Worm (Caenorhabditis elegans) whole organism, L1 larva: Measurements from ENCODE around the gene rnp-5.
A peak's percentile ranks its signal among the peaks of the same experiment; 100 is the strongest.

Source experiments
- C16A3.4 ChIP-seq: fragments of 150-350 bp; optimal IDR thresholded peaks from 2 replicates; lab custom pipeline; 2014; ENCODE audit warnings: missing biosample characterization, missing genetic modification characterization
- C34B4.2 ChIP-seq: sonication (generic microtip); optimal IDR thresholded peaks from 2 replicates; lab custom pipeline; 2017; ENCODE audit warnings: mild to moderate bottlenecking, missing genetic modification characterization, missing compliant biosample characterization
- aha-1 ChIP-seq: fragments of 150-350 bp; optimal IDR thresholded peaks from 2 replicates; lab custom pipeline; 2014; ENCODE audit warnings: missing biosample characterization, missing genetic modification characterization
- alr-1 ChIP-seq: fragments of 200-800 bp; sonication (Bioruptor generic); optimal IDR thresholded peaks from 2 replicates; lab custom pipeline; 2018; ENCODE audit warnings: borderline replicate concordance, mild to moderate bottlenecking, missing genetic modification characterization, missing compliant biosample characterization
- blmp-1 ChIP-seq: fragments of 150-350 bp; optimal IDR thresholded peaks from 2 replicates; lab custom pipeline; 2014; ENCODE audit warnings: missing biosample characterization, missing genetic modification characterization
- ceh-82 ChIP-seq, 3 experiments: fragments of 150-350 bp in 1 of 3; sonication (generic microtip) in 2 of 3; optimal IDR thresholded peaks; 2 replicates each; lab custom pipeline; 2014 to 2017; ENCODE audit warnings: missing biosample characterization in 3 of 3, missing genetic modification characterization in 3 of 3
- ceh-88 ChIP-seq: fragments of 200-800 bp; sonication (Bioruptor generic); IDR thresholded peaks from 2 replicates; pipeline ENCODE4 v1.3.6; 2022; ENCODE audit warnings: missing genetic modification characterization, missing compliant biosample characterization
- dpl-1 ChIP-seq, 3 experiments: fragments of 150-350 bp in 2 of 3; sonication (generic microtip) in 1 of 3; optimal IDR thresholded peaks; 2 replicates each; lab custom pipeline; 2014 to 2017; ENCODE audit warnings: missing biosample characterization in 3 of 3, missing genetic modification characterization in 3 of 3, missing genetic modification reagents in 3 of 3
- dsc-1 ChIP-seq: sonication (generic microtip); optimal IDR thresholded peaks from 2 replicates; lab custom pipeline; 2016; ENCODE audit warnings: mild to moderate bottlenecking, missing genetic modification characterization, missing compliant biosample characterization
- efl-1 ChIP-seq, 4 experiments: fragments of 150-350 bp; optimal IDR thresholded peaks in 3 of 4; peaks in 1 of 4; 1 replicate in 1 of 4; 2 replicates in 3 of 4; lab custom pipeline; 2014; ENCODE audit warnings: missing biosample characterization in 2 of 4, missing genetic modification characterization in 2 of 4, missing genetic modification reagents in 2 of 4
- efl-3 ChIP-seq: fragments of 200-800 bp; sonication (Bioruptor generic); optimal IDR thresholded peaks from 2 replicates; lab custom pipeline; 2018; ENCODE audit warnings: mild to moderate bottlenecking, missing genetic modification characterization, missing compliant biosample characterization
- elt-3 ChIP-seq, 6 experiments: fragments of 150-350 bp in 1 of 6; sonication (generic microtip); optimal IDR thresholded peaks; 2 replicates each; lab custom pipeline; 2017 to 2018; ENCODE audit warnings: missing biosample characterization in 6 of 6, missing genetic modification characterization in 6 of 6, inconsistent platforms in 1 of 6
- ets-5 ChIP-seq: fragments of 200-800 bp; sonication (Bioruptor generic); IDR thresholded peaks from 2 replicates; pipeline ENCODE4 v1.3.6; 2022; ENCODE audit warnings: missing genetic modification characterization, missing compliant biosample characterization
- fkh-10 ChIP-seq: sonication (generic microtip); optimal IDR thresholded peaks from 2 replicates; lab custom pipeline; 2017; ENCODE audit warnings: missing biosample characterization, missing genetic modification reagents, missing genetic modification characterization
- fkh-8 ChIP-seq: sonication (generic microtip); optimal IDR thresholded peaks from 2 replicates; lab custom pipeline; 2016; ENCODE audit warnings: mild to moderate bottlenecking, missing genetic modification characterization, missing compliant biosample characterization
- grh-1 ChIP-seq: fragments of 200-800 bp; sonication (Bioruptor generic); IDR thresholded peaks from 2 replicates; pipeline ENCODE4 v1.3.6; 2022; ENCODE audit warnings: missing genetic modification reagents, missing genetic modification characterization, missing compliant biosample characterization
- irx-1 ChIP-seq: sonication (generic microtip); optimal IDR thresholded peaks from 2 replicates; lab custom pipeline; 2016; ENCODE audit warnings: missing genetic modification characterization, missing compliant biosample characterization
- jun-1 ChIP-seq: fragments of 150-350 bp; optimal IDR thresholded peaks from 2 replicates; lab custom pipeline; 2014; ENCODE audit warnings: missing biosample characterization, missing genetic modification reagents, missing genetic modification characterization
- lin-14 ChIP-seq: fragments of 200-800 bp; sonication (Bioruptor generic); optimal IDR thresholded peaks from 2 replicates; lab custom pipeline; 2018; ENCODE audit warnings: mild to moderate bottlenecking, missing genetic modification characterization, moderate library complexity, missing compliant biosample characterization
- lin-15B ChIP-seq: fragments of 150-350 bp; sonication (generic microtip); optimal IDR thresholded peaks from 3 replicates; lab custom pipeline; 2014; ENCODE audit warnings: missing biosample characterization, missing genetic modification characterization
- lin-35 ChIP-seq, 2 experiments: fragments of 150-350 bp; optimal IDR thresholded peaks; 2 replicates each; lab custom pipeline; 2014; ENCODE audit warnings: missing biosample characterization in 2 of 2, missing genetic modification characterization in 2 of 2, missing genetic modification reagents in 2 of 2
- lir-3 ChIP-seq: sonication (generic microtip); optimal IDR thresholded peaks from 2 replicates; lab custom pipeline; 2016; ENCODE audit warnings: mild to moderate bottlenecking, missing genetic modification characterization, moderate library complexity, missing compliant biosample characterization; ENCODE audit not compliant: poor library complexity
- lsy-2 ChIP-seq, 2 experiments: fragments of 150-350 bp; optimal IDR thresholded peaks; 2 replicates each; lab custom pipeline; 2014; ENCODE audit warnings: missing biosample characterization in 2 of 2, missing genetic modification characterization in 2 of 2
- mdl-1 ChIP-seq, 2 experiments: fragments of 150-350 bp; optimal IDR thresholded peaks; 2 replicates each; lab custom pipeline; 2014 to 2017; ENCODE audit warnings: missing biosample characterization in 2 of 2, missing genetic modification characterization in 2 of 2, inconsistent platforms in 1 of 2
- mep-1 ChIP-seq: fragments of 150-350 bp; optimal IDR thresholded peaks from 2 replicates; lab custom pipeline; 2014; ENCODE audit warnings: missing biosample characterization, missing genetic modification characterization
- nhr-11 ChIP-seq: fragments of 150-350 bp; optimal IDR thresholded peaks from 2 replicates; lab custom pipeline; 2014; ENCODE audit warnings: missing biosample characterization, missing genetic modification characterization
- nhr-19 ChIP-seq: fragments of 200-800 bp; sonication (Bioruptor generic); conservative IDR thresholded peaks from 2 replicates; pipeline ENCODE4 v1.3.6; 2022; ENCODE audit warnings: missing genetic modification characterization, missing compliant biosample characterization
- nhr-20 ChIP-seq: sonication (generic microtip); optimal IDR thresholded peaks from 2 replicates; lab custom pipeline; 2016; ENCODE audit warnings: mild to moderate bottlenecking, missing genetic modification characterization, missing compliant biosample characterization
- nhr-28 ChIP-seq: fragments of 150-350 bp; optimal IDR thresholded peaks from 2 replicates; lab custom pipeline; 2014; ENCODE audit warnings: missing biosample characterization, missing genetic modification characterization
- nhr-47 ChIP-seq: sonication (generic microtip); optimal IDR thresholded peaks from 2 replicates; lab custom pipeline; 2016; ENCODE audit warnings: mild to moderate bottlenecking, missing genetic modification characterization, moderate library complexity, missing compliant biosample characterization
- nhr-71 ChIP-seq: sonication (generic microtip); optimal IDR thresholded peaks from 2 replicates; lab custom pipeline; 2016; ENCODE audit warnings: mild to moderate bottlenecking, missing genetic modification characterization, moderate library complexity, missing compliant biosample characterization
- pqm-1 ChIP-seq: sonication (generic microtip); optimal IDR thresholded peaks from 3 replicates; lab custom pipeline; 2017; ENCODE audit warnings: missing biosample characterization, missing genetic modification characterization
- rnt-1 ChIP-seq: sonication (generic microtip); optimal IDR thresholded peaks from 2 replicates; lab custom pipeline; 2016; ENCODE audit warnings: mild to moderate bottlenecking, missing genetic modification characterization, moderate library complexity, missing compliant biosample characterization
- skn-1 ChIP-seq: fragments of 150-350 bp; optimal IDR thresholded peaks from 2 replicates; lab custom pipeline; 2014; ENCODE audit warnings: missing biosample characterization, missing genetic modification characterization
- snu-23 ChIP-seq: sonication (generic microtip); optimal IDR thresholded peaks from 2 replicates; lab custom pipeline; 2016; ENCODE audit warnings: missing genetic modification characterization, missing compliant biosample characterization
- unc-130 ChIP-seq: fragments of 150-350 bp; optimal IDR thresholded peaks from 2 replicates; lab custom pipeline; 2017; ENCODE audit warnings: missing biosample characterization, missing genetic modification characterization, inconsistent platforms
- unc-62 ChIP-seq: fragments of 150-350 bp; optimal IDR thresholded peaks from 2 replicates; lab custom pipeline; 2014; ENCODE audit warnings: missing biosample characterization, missing genetic modification reagents, missing genetic modification characterization
- unc-86 ChIP-seq: sonication (generic microtip); optimal IDR thresholded peaks from 2 replicates; lab custom pipeline; 2016; ENCODE audit warnings: missing genetic modification characterization, missing compliant biosample characterization
- xbp-1 ChIP-seq: sonication (generic microtip); optimal IDR thresholded peaks from 2 replicates; lab custom pipeline; 2016; ENCODE audit warnings: missing genetic modification characterization, missing compliant biosample characterization
- zag-1 ChIP-seq: fragments of 150-350 bp; optimal IDR thresholded peaks from 2 replicates; lab custom pipeline; 2014; ENCODE audit warnings: missing biosample characterization, missing genetic modification characterization

Gene rnp-5

DNA sequence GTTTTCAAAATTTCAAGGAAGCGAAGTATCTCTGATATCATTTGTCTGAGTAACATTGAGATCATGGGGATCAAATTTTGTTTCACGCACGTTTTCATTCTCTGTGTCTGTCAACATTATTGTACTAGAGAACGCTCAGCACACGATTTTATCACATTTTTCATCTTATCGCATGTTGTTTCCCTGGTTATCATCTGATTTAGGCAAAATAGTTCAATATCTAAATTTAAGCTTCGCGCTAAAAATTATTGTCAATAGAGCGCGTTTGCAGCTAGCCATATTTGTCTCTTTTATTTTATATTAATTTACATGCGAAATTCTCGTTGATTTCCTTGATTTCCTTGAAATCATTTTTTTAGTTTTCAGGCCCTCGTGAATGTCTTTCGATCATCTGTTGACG, 8.2 kb downstream of the rnp-5 start, which contains the start of gene K02F3.2 (continued):
- TF ChIP-seq fkh-8 (tag; lab: Kevin White, UChicago) (peak; percentile 12), skn-1 (tag; lab: Kevin White, UChicago) (peak; percentile 7), zag-1 (tag; lab: Kevin White, UChicago) (no peak), unc-62 (GFP tag; lab: Kevin White, UChicago) (no peak), ceh-82 (tag; optimal IDR thresholded peaks at IDR 0.05; lab: Kevin White, UChicago) (peak in 1 of 3 experiments; percentile 25), unc-86 (tag; lab: Kevin White, UChicago) (no peak), C34B4.2 (no peak), xbp-1 (tag; lab: Kevin White, UChicago) (peak; percentile 19), irx-1 (no peak), blmp-1 (tag; lab: Kevin White, UChicago) (peak; percentile 23), grh-1 (no peak), lir-3 (tag; lab: Kevin White, UChicago) (peak; percentile 47), elt-3 (tag; optimal IDR thresholded peaks at IDR 0.05; lab: Kevin White, UChicago) (peak in 2 of 6 experiments; percentile 32 to 84), dsc-1 (tag; lab: Kevin White, UChicago) (peak; percentile 29), efl-3 (GFP tag; lab: Kevin White, UChicago) (no peak), alr-1 (no peak), ceh-88 (GFP tag; lab: Robert Waterston, UW) (no peak), nhr-20 (tag; lab: Kevin White, UChicago) (peak; percentile 64), nhr-47 (tag; lab: Kevin White, UChicago) (peak; percentile 71), lin-15B (peak; percentile 21), pqm-1 (no peak), rnt-1 (tag; lab: Kevin White, UChicago) (no peak), nhr-28 (tag; lab: Kevin White, UChicago) (no peak)
- TF ChIP-seq, all 84 proteins: peak for 31

ce11 chrIII:844577-844976, 9.1 kb downstream of the rnp-5 start:
- TF ChIP-seq lsy-2 (tag; optimal IDR thresholded peaks at IDR 0.05; lab: Kevin White, UChicago) (peak in 1 of 2 experiments; percentile 4), aha-1 (tag; lab: Kevin White, UChicago) (no peak), ets-5 (no peak), nhr-20 (tag; lab: Kevin White, UChicago) (no peak), jun-1 (tag; lab: Kevin White, UChicago) (no peak), nhr-11 (tag; lab: Kevin White, UChicago) (no peak), unc-62 (GFP tag; lab: Kevin White, UChicago) (no peak), dsc-1 (tag; lab: Kevin White, UChicago) (no peak), nhr-47 (tag; lab: Kevin White, UChicago) (no peak), rnt-1 (tag; lab: Kevin White, UChicago) (peak; percentile 39), elt-3 (tag; optimal IDR thresholded peaks at IDR 0.05; lab: Kevin White, UChicago) (no peak), efl-1 (optimal IDR thresholded peaks at IDR 0.05; lab: Kevin White, UChicago) (no peak), efl-1 (GFP tag; optimal IDR thresholded peaks at IDR 0.05 in 1 of 2; lab: Kevin White, UChicago) (peak in 1 of 2 experiments; percentile 92), C16A3.4 (tag; lab: Kevin White, UChicago) (no peak), lin-35 (GFP tag; optimal IDR thresholded peaks at IDR 0.05; lab: Kevin White, UChicago) (no peak), pqm-1 (no peak)

- no peak for TF ChIP-seq C16A3.4 (tag; lab: Kevin White, UChicago)
- no peak for TF ChIP-seq fkh-10 (GFP tag; lab: Kevin White, UChicago)
- TF ChIP-seq rnt-1 (tag; lab: Kevin White, UChicago) = peak; percentile 43
- peak; percentile 44 for TF ChIP-seq nhr-71 (tag; lab: Kevin White, UChicago)
- peak; percentile 48 for TF ChIP-seq mep-1 (tag; lab: Kevin White, UChicago)
- TF ChIP-seq snu-23 = peak; percentile 49
- TF ChIP-seq lsy-2 (tag; optimal IDR thresholded peaks at IDR 0.05; lab: Kevin White, UChicago) = peak in 1 of 2 experiments; percentile 19
- peak; percentile 36 for TF ChIP-seq nhr-19
- peak; percentile 91 for TF ChIP-seq lin-14
- TF ChIP-seq dpl-1 (GFP tag; optimal IDR thresholded peaks at IDR 0.05; lab: Kevin White, UChicago) = peak in 1 of 3 experiments; percentile 28
- peak; percentile 37 for TF ChIP-seq unc-130
- TF ChIP-seq mdl-1 (tag; optimal IDR thresholded peaks at IDR 0.05; lab: Kevin White, UChicago) = peak in 1 of 2 experiments; percentile 59
- TF ChIP-seq efl-1 (optimal IDR thresholded peaks at IDR 0.05; lab: Kevin White, UChicago) = peak; percentile 6 to 15
- TF ChIP-seq efl-1 (GFP tag; optimal IDR thresholded peaks at IDR 0.05 in 1 of 2; lab: Kevin White, UChicago) = peak; percentile 6 to 79
- peak; percentile 8 for TF ChIP-seq skn-1 (tag; lab: Kevin White, UChicago)
- TF ChIP-seq ceh-82 (tag; optimal IDR thresholded peaks at IDR 0.05; lab: Kevin White, UChicago) = peak in 1 of 3 experiments; percentile 59
- peak; percentile 21 for TF ChIP-seq nhr-20 (tag; lab: Kevin White, UChicago)
- TF ChIP-seq elt-3 (tag; optimal IDR thresholded peaks at IDR 0.05; lab: Kevin White, UChicago) = peak in 1 of 6 experiments; percentile 35
- TF ChIP-seq lir-3 (tag; lab: Kevin White, UChicago) = no peak
- TF ChIP-seq ceh-88 (GFP tag; lab: Robert Waterston, UW) = no peak
- TF ChIP-seq lin-35 (GFP tag; optimal IDR thresholded peaks at IDR 0.05; lab: Kevin White, UChicago) = peak; percentile 18 to 39
Observed at ce11 chrIII:843999-844398, 9.7 kb downstream of the rnp-5 start.
